Fruit fly (Drosophila melanogaster) whole organism, wandering third instar larva: ENCODE measurements around the gene CG1635.

ENCODE experiments used
- Abd-B ChIP-seq: fragments of >200 bp; optimal IDR thresholded peaks from 2 replicates; lab custom pipeline; 2017; ENCODE audit warnings: missing biosample characterization, missing genetic modification characterization
- CG32264 ChIP-seq: fragments of 200-800 bp; sonication (Bioruptor generic); optimal IDR thresholded peaks from 2 replicates; lab custom pipeline; 2016; ENCODE audit warnings: missing biosample characterization, missing genetic modification characterization
- CG9705 ChIP-seq: fragments of 200-800 bp; sonication (Bioruptor generic); optimal IDR thresholded peaks from 2 replicates; lab custom pipeline; 2018; ENCODE audit warnings: missing biosample characterization, mild to moderate bottlenecking, missing genetic modification characterization
- CrebA ChIP-seq: fragments of 200-800 bp; sonication (Bioruptor generic); optimal IDR thresholded peaks from 2 replicates; lab custom pipeline; 2016; ENCODE audit warnings: missing biosample characterization, mild to moderate bottlenecking, missing genetic modification characterization, borderline replicate concordance
- Dfd ChIP-seq: fragments of >200 bp; optimal IDR thresholded peaks from 2 replicates; lab custom pipeline; 2017; ENCODE audit warnings: missing biosample characterization, missing genetic modification characterization
- Dif ChIP-seq: fragments of 200-275, 200-300 bp; sonication (Bioruptor generic); optimal IDR thresholded peaks from 2 replicates; lab custom pipeline; 2018; ENCODE audit warnings: missing biosample characterization, missing genetic modification characterization; ENCODE audit not compliant: partially characterized antibody
- GATAd ChIP-seq: sonication (Bioruptor generic); optimal IDR thresholded peaks from 2 replicates; lab custom pipeline; 2016; ENCODE audit warnings: missing biosample characterization, missing genetic modification characterization
- HLH106 ChIP-seq: fragments of 200-800 bp; optimal IDR thresholded peaks from 3 replicates; lab custom pipeline; 2019; ENCODE audit warnings: missing biosample characterization, mild to moderate bottlenecking, missing genetic modification characterization, moderate library complexity
- Hnf4 ChIP-seq: fragments of 200-800 bp; sonication (Bioruptor generic); optimal IDR thresholded peaks from 2 replicates; lab custom pipeline; 2016; ENCODE audit warnings: missing biosample characterization, mild to moderate bottlenecking, missing genetic modification characterization
- Hr78 ChIP-seq: fragments of >200 bp; optimal IDR thresholded peaks from 2 replicates; lab custom pipeline; 2017; ENCODE audit warnings: missing biosample characterization, missing genetic modification characterization
- Hr83 ChIP-seq: fragments of 200-300 bp; sonication (Bioruptor generic); optimal IDR thresholded peaks from 2 replicates; lab custom pipeline; 2016; ENCODE audit warnings: missing biosample characterization, mild to moderate bottlenecking, missing genetic modification characterization, moderate library complexity; ENCODE audit not compliant: poor library complexity, severe bottlenecking
- Jra ChIP-seq: sonication (Bioruptor generic); optimal IDR thresholded peaks from 2 replicates; lab custom pipeline; 2016; ENCODE audit warnings: missing biosample characterization, missing genetic modification characterization
- Mio ChIP-seq: sonication (Bioruptor generic); optimal IDR thresholded peaks from 2 replicates; lab custom pipeline; 2016; ENCODE audit warnings: missing biosample characterization, missing genetic modification characterization
- Myc ChIP-seq: fragments of >200 bp; optimal IDR thresholded peaks from 2 replicates; lab custom pipeline; 2017
- N ChIP-seq: fragments of >200 bp; optimal IDR thresholded peaks from 2 replicates; lab custom pipeline; 2018; ENCODE audit warnings: missing biosample characterization, missing external identifiers, missing genetic modification characterization
- OdsH ChIP-seq: fragments of 200-800 bp; sonication (Bioruptor generic); optimal IDR thresholded peaks from 2 replicates; lab custom pipeline; 2016; ENCODE audit warnings: missing biosample characterization, mild to moderate bottlenecking, missing genetic modification characterization
- Rel ChIP-seq, 2 experiments: fragments of 200-800 bp; sonication (Bioruptor generic) in 1 of 2; optimal IDR thresholded peaks; 2 replicates in 1 of 2; 3 replicates in 1 of 2; lab custom pipeline; 2016 to 2019; ENCODE audit warnings: mild to moderate bottlenecking in 2 of 2, missing biosample characterization in 2 of 2, missing genetic modification characterization in 2 of 2, moderate library complexity in 1 of 2
- Vsx2 ChIP-seq: fragments of 200-300, 225-300 bp; sonication (Bioruptor generic); optimal IDR thresholded peaks from 2 replicates; lab custom pipeline; 2018; ENCODE audit warnings: missing biosample characterization, missing genetic modification characterization; ENCODE audit not compliant: partially characterized antibody
- br ChIP-seq: fragments of 200-800 bp; sonication (Bioruptor generic); optimal IDR thresholded peaks from 2 replicates; lab custom pipeline; 2016; ENCODE audit warnings: missing biosample characterization, missing genetic modification characterization
- dl ChIP-seq, 2 experiments: fragments of 175-275, 200-275 bp in 1 of 2; fragments of 200-275 bp in 1 of 2; sonication (Bioruptor generic); optimal IDR thresholded peaks; lab custom pipeline; 2018; ENCODE audit warnings: mild to moderate bottlenecking in 2 of 2, missing biosample characterization in 2 of 2, missing genetic modification characterization in 2 of 2, moderate library complexity in 2 of 2; ENCODE audit not compliant: partially characterized antibody in 2 of 2, insufficient read depth in 1 of 2
- dsf ChIP-seq: sonication (Bioruptor generic); optimal IDR thresholded peaks from 2 replicates; lab custom pipeline; 2016; ENCODE audit warnings: missing biosample characterization, missing genetic modification characterization, borderline replicate concordance
- ey ChIP-seq: fragments of 200-800 bp; sonication (Bioruptor generic); optimal IDR thresholded peaks from 2 replicates; lab custom pipeline; 2016; ENCODE audit warnings: missing biosample characterization, missing genetic modification characterization
- foxo ChIP-seq, 2 experiments: fragments of 200-800 bp; sonication (Bioruptor generic); optimal IDR thresholded peaks; 2 replicates in 1 of 2; 3 replicates in 1 of 2; lab custom pipeline; 2016 to 2017; ENCODE audit warnings: missing biosample characterization in 2 of 2, missing genetic modification characterization in 2 of 2
- fru ChIP-seq: fragments of 200-800 bp; sonication (Bioruptor generic); optimal IDR thresholded peaks from 3 replicates; lab custom pipeline; 2016; ENCODE audit warnings: missing biosample characterization, mild to moderate bottlenecking, missing genetic modification characterization
- h ChIP-seq: fragments of 200-800 bp; sonication (Bioruptor generic); optimal IDR thresholded peaks from 3 replicates; lab custom pipeline; 2016; ENCODE audit warnings: missing biosample characterization, mild to moderate bottlenecking, missing genetic modification characterization
- jim ChIP-seq: fragments of 175-275, 200-325 bp; sonication (Bioruptor generic); optimal IDR thresholded peaks from 2 replicates; lab custom pipeline; 2016; ENCODE audit warnings: missing biosample characterization, mild to moderate bottlenecking, missing genetic modification characterization
- lola ChIP-seq: fragments of >200 bp; optimal IDR thresholded peaks from 2 replicates; lab custom pipeline; 2017; ENCODE audit warnings: missing biosample characterization, missing genetic modification characterization
- psq ChIP-seq: fragments of 200-800 bp; sonication (Bioruptor generic); optimal IDR thresholded peaks from 3 replicates; lab custom pipeline; 2017; ENCODE audit warnings: missing biosample characterization, mild to moderate bottlenecking, missing genetic modification characterization, moderate library complexity
- rgr ChIP-seq: fragments of 200-800 bp; sonication (Bioruptor generic); optimal IDR thresholded peaks from 3 replicates; lab custom pipeline; 2016; ENCODE audit warnings: missing biosample characterization, mild to moderate bottlenecking, missing genetic modification characterization
- sage ChIP-seq: fragments of 200-800 bp; sonication (Bioruptor generic); optimal IDR thresholded peaks from 2 replicates; lab custom pipeline; 2016; ENCODE audit warnings: missing biosample characterization, mild to moderate bottlenecking, missing genetic modification characterization
- sv ChIP-seq: fragments of 200-800 bp; sonication (Bioruptor generic); optimal IDR thresholded peaks from 3 replicates; lab custom pipeline; 2016; ENCODE audit warnings: missing biosample characterization, missing genetic modification characterization
- usp ChIP-seq: fragments of >200 bp; optimal IDR thresholded peaks from 2 replicates; lab custom pipeline; 2017; ENCODE audit warnings: missing biosample characterization, missing genetic modification characterization
- woc ChIP-seq: sonication (Bioruptor generic); optimal IDR thresholded peaks from 2 replicates; lab custom pipeline; 2016; ENCODE audit warnings: missing biosample characterization, mild to moderate bottlenecking, missing genetic modification characterization

Gene CG1635

dm6 chr3R:31606242-31607143 is 18.0 kb downstream of the CG1635 start:
- no peak for TF ChIP-seq OdsH (GFP tag; lab: Kevin White, UChicago)
- TF ChIP-seq foxo (GFP tag; optimal IDR thresholded peaks at IDR 0.05; lab: Kevin White, UChicago): no peak
- TF ChIP-seq Dif (GFP tag; lab: Kevin White, UChicago): no peak
- no peak for TF ChIP-seq Jra (GFP tag; lab: Kevin White, UChicago)
- no peak for TF ChIP-seq Myc (lab: Kevin White, UChicago)
- TF ChIP-seq Rel (GFP tag; optimal IDR thresholded peaks at IDR 0.05; lab: Kevin White, UChicago): no peak
- peak; percentile 1 for TF ChIP-seq Rel (tag; optimal IDR thresholded peaks at IDR 0.05; lab: Kevin White, UChicago)
- no peak for TF ChIP-seq N (GFP tag; lab: Kevin White, UChicago)
- TF ChIP-seq rgr (GFP tag; lab: Kevin White, UChicago): no peak
- no peak for TF ChIP-seq Hr83
- TF ChIP-seq Abd-B: no peak
- peak; percentile 52 for TF ChIP-seq Hnf4 (GFP tag; lab: Kevin White, UChicago)
- no peak for TF ChIP-seq dsf (GFP tag; lab: Kevin White, UChicago)
- TF ChIP-seq h (GFP tag; lab: Kevin White, UChicago): peak; percentile 73
- TF ChIP-seq dl (GFP tag; optimal IDR thresholded peaks at IDR 0.05; lab: Kevin White, UChicago; ENCODE audit: insufficient read depth in 1 of 2, partially characterized antibody in 2 of 2): no peak
- TF ChIP-seq CG32264: no peak
- no peak for TF ChIP-seq GATAd
- TF ChIP-seq jim (GFP tag; lab: Kevin White, UChicago): no peak
- TF ChIP-seq br (GFP tag; lab: Kevin White, UChicago): no peak

DNA sequence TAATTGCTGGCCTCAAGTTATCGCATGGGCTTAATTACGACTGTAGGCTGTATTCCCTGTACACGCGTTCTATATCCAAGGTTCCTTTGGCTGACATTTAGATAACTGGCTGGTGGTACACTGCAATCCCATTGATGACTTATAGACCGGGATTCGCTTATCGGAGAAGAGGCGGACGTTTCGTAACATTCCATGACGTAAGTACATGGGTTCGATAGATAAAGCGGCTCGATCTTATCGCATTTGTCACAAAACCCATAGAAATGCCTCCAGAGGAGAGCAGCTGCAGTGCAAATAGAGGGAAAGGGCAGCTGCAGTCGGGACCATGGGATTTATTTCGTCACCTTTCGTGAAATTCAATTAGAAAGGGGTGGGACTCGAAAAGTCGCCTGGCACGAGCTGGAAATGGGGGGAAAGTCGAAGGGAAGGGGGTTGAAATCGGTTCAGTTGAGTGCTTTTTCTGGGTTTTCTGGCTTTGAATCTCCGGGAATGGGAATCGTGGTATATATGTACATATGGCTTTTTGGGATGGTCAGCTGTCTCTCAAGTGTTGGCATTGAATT is 18.9 kb downstream of the CG1635 start:
- TF ChIP-seq Hr78 (GFP tag; lab: Kevin White, UChicago): no peak
- no peak for TF ChIP-seq br (GFP tag; lab: Kevin White, UChicago)
- no peak for TF ChIP-seq ey
- TF ChIP-seq Vsx2: no peak
- TF ChIP-seq Jra (GFP tag; lab: Kevin White, UChicago): no peak
- TF ChIP-seq Dfd (GFP tag; lab: Kevin White, UChicago): no peak
- TF ChIP-seq CrebA (GFP tag; lab: Kevin White, UChicago): no peak
- TF ChIP-seq lola (GFP tag; lab: Kevin White, UChicago): no peak
- TF ChIP-seq N (GFP tag; lab: Kevin White, UChicago): no peak
- TF ChIP-seq fru (GFP tag; lab: Kevin White, UChicago): no peak
- no peak for TF ChIP-seq sage (GFP tag; lab: Kevin White, UChicago)
- TF ChIP-seq HLH106: no peak
- TF ChIP-seq CG9705 (GFP tag; lab: Kevin White, UChicago): no peak
- TF ChIP-seq GATAd: no peak
- no peak for TF ChIP-seq OdsH (GFP tag; lab: Kevin White, UChicago)
- TF ChIP-seq Dif (GFP tag; lab: Kevin White, UChicago): no peak
- no peak for TF ChIP-seq usp (GFP tag; lab: Kevin White, UChicago)
- TF ChIP-seq woc (GFP tag; lab: Kevin White, UChicago): no peak
- TF ChIP-seq Abd-B: no peak

- TF ChIP-seq Rel (GFP tag; optimal IDR thresholded peaks at IDR 0.05; lab: Kevin White, UChicago): no peak
- TF ChIP-seq Rel (tag; optimal IDR thresholded peaks at IDR 0.05; lab: Kevin White, UChicago): no peak
- TF ChIP-seq foxo (GFP tag; optimal IDR thresholded peaks at IDR 0.05; lab: Kevin White, UChicago): no peak
- no peak for TF ChIP-seq Mio (GFP tag; lab: Kevin White, UChicago)
- TF ChIP-seq Hr83: no peak
- no peak for TF ChIP-seq fru (GFP tag; lab: Kevin White, UChicago)
- TF ChIP-seq jim (GFP tag; lab: Kevin White, UChicago): no peak
- no peak for TF ChIP-seq sage (GFP tag; lab: Kevin White, UChicago)
- TF ChIP-seq CG32264: no peak
- no peak for TF ChIP-seq sv (GFP tag; lab: Kevin White, UChicago)
- no peak for TF ChIP-seq N (GFP tag; lab: Kevin White, UChicago)
- TF ChIP-seq psq (GFP tag; lab: Kevin White, UChicago): no peak
These were observed 19.6 kb downstream of the CG1635 start for dm6 chr3R:31608030-31608429.
